Worm (Caenorhabditis elegans) whole organism, midembryonic: Measurements from ENCODE around the gene npr-39.

Experiments
- T22C8.4 ChIP-seq: fragments of 200-800 bp; sonication (Bioruptor generic); IDR thresholded peaks from 2 replicates; pipeline ENCODE4 v1.3.6; 2022; ENCODE audit warnings: missing genetic modification characterization, missing compliant biosample characterization
- flt-1 ChIP-seq: fragments of 200-800 bp; sonication (Bioruptor generic); IDR thresholded peaks from 2 replicates; pipeline ENCODE4 v1.3.6; 2022; ENCODE audit warnings: missing genetic modification characterization, missing compliant biosample characterization
- klf-2 ChIP-seq: fragments of 200-800 bp; sonication (Bioruptor generic); conservative IDR thresholded peaks from 2 replicates; pipeline ENCODE4 v1.3.6; 2022; ENCODE audit warnings: missing genetic modification reagents, missing genetic modification characterization, missing compliant biosample characterization
- med-1 ChIP-seq: sonication (generic microtip); optimal IDR thresholded peaks from 2 replicates; lab custom pipeline; 2017; ENCODE audit warnings: missing genetic modification characterization, mild to moderate bottlenecking, missing compliant biosample characterization, antibody characterized with exemption, missing genetic modification reagents; ENCODE audit not compliant: insufficient read depth
- ref-1 ChIP-seq: fragments of 200-800 bp; sonication (Bioruptor generic); conservative IDR thresholded peaks from 2 replicates; pipeline ENCODE4 v1.3.6; 2022; ENCODE audit warnings: missing genetic modification reagents, missing genetic modification characterization, missing compliant biosample characterization
- tab-1 ChIP-seq: fragments of 200-800 bp; sonication (Bioruptor generic); IDR thresholded peaks from 2 replicates; pipeline ENCODE4 v1.3.6; 2022; ENCODE audit warnings: missing genetic modification characterization, missing compliant biosample characterization
- ztf-29 ChIP-seq: fragments of 200-800 bp; sonication (Bioruptor generic); IDR thresholded peaks from 2 replicates; pipeline ENCODE4 v1.3.6; 2022; ENCODE audit warnings: missing genetic modification reagents, missing genetic modification characterization, missing compliant biosample characterization

DNA sequence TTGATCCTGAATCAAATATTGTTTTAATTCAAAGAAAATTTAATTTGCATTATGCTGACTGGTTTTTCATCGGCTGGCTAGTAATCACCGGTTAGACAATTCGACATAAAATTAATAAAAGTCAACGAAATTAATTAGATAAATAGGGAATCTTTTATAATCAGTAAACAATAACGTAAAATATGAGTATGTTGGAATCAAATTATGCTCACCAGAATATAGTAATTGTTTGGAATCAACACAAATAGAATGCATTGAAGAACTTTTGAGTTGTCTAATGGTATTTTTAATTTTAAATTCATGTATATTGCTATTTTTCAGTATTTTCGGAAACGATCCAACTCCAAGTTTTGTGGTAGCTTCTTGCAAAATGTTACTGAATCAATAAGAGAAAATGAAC, 38.5 kb downstream of the npr-39 start, which contains the start of gene C08B6.2:
- TF ChIP-seq tab-1 (GFP tag; lab: Robert Waterston, UW) (no peak), klf-2 (GFP tag; lab: Robert Waterston, UW) (no peak), flt-1 (GFP tag; lab: Robert Waterston, UW) (no peak), ref-1 (GFP tag; lab: Robert Waterston, UW) (no peak), ztf-29 (no peak), med-1 (no peak), T22C8.4 (GFP tag; lab: Robert Waterston, UW) (no peak)
